Worm (Caenorhabditis elegans): Measurements from ENCODE around the gene T24F1.7.

ce11 chrII:11268822-11269221 lies 43.5 kb upstream of the T24F1.7 start, which contains the start of gene cut-1:
- TF ChIP-seq F10B5.3 (tag; optimal IDR thresholded peaks at IDR 0.05) (no peak), R02D3.7 (tag; optimal IDR thresholded peaks at IDR 0.05) (no peak), hlh-30 (tag; optimal IDR thresholded peaks at IDR 0.05; ENCODE audit: insufficient read depth) (no peak), dpl-1 (GFP tag; optimal IDR thresholded peaks at IDR 0.05) (no peak), ceh-62 (tag; optimal IDR thresholded peaks at IDR 0.05) (no peak), aly-2 (tag; optimal IDR thresholded peaks at IDR 0.05) (no peak), attf-4 (tag; optimal IDR thresholded peaks at IDR 0.05) (no peak), dmd-9 (GFP tag; IDR thresholded peaks at IDR 0.05) (no peak), pha-4 (GFP tag; IDR thresholded peaks at IDR 0.05) (no peak), pha-4 (tag; optimal IDR thresholded peaks at IDR 0.05) (no peak), egl-27 (tag; optimal IDR thresholded peaks at IDR 0.05) (no peak), skn-1 (tag; optimal IDR thresholded peaks at IDR 0.05) (no peak), unc-130 (GFP tag; optimal IDR thresholded peaks at IDR 0.05) (no peak), unc-39 (tag; optimal IDR thresholded peaks at IDR 0.05) (no peak)
